Worm (Caenorhabditis elegans) whole organism, young adult: ENCODE measurements around the gene exc-6.

Experiments
- F10E7.11 ChIP-seq: sonication (generic microtip); optimal IDR thresholded peaks from 2 replicates; lab custom pipeline; 2017; ENCODE audit warnings: mild to moderate bottlenecking, missing genetic modification characterization, moderate library complexity, missing compliant biosample characterization
- F33H1.4 ChIP-seq: fragments of 200-800 bp; sonication (Bioruptor generic); IDR thresholded peaks from 2 replicates; pipeline ENCODE4 v1.3.6; 2022; ENCODE audit warnings: missing genetic modification reagents, missing genetic modification characterization, missing compliant biosample characterization
- F57A8.1 ChIP-seq: fragments of 200-800 bp; sonication (Bioruptor generic); optimal IDR thresholded peaks from 2 replicates; lab custom pipeline; 2018; ENCODE audit warnings: mild to moderate bottlenecking, missing genetic modification characterization, moderate library complexity, missing compliant biosample characterization
- T07F8.4 ChIP-seq: sonication (generic microtip); optimal IDR thresholded peaks from 2 replicates; lab custom pipeline; 2016; ENCODE audit warnings: mild to moderate bottlenecking, missing genetic modification characterization, moderate library complexity, missing compliant biosample characterization
- T26A5.8 ChIP-seq: sonication (generic microtip); optimal IDR thresholded peaks from 2 replicates; lab custom pipeline; 2016; ENCODE audit warnings: missing genetic modification characterization, missing compliant biosample characterization
- attf-5 ChIP-seq: fragments of 200-800 bp; sonication (Bioruptor generic); optimal IDR thresholded peaks from 2 replicates; lab custom pipeline; 2018; ENCODE audit warnings: mild to moderate bottlenecking, missing genetic modification characterization, missing compliant biosample characterization
- lin-35 ChIP-seq, 3 experiments: fragments of 150-350 bp in 2 of 3; sonication (generic microtip) in 1 of 3; optimal IDR thresholded peaks; 2 replicates each; lab custom pipeline; 2014 to 2018; ENCODE audit warnings: missing biosample characterization in 3 of 3, missing genetic modification characterization in 3 of 3, missing genetic modification reagents in 3 of 3
- lin-54 ChIP-seq: fragments of 200-800 bp; sonication (Bioruptor generic); optimal IDR thresholded peaks from 2 replicates; lab custom pipeline; 2018; ENCODE audit warnings: mild to moderate bottlenecking, missing genetic modification characterization, missing compliant biosample characterization
- pha-4 ChIP-seq: fragments of 150-350 bp; sonication (generic microtip); optimal IDR thresholded peaks from 2 replicates; lab custom pipeline; 2014; ENCODE audit warnings: missing biosample characterization, missing genetic modification reagents, missing genetic modification characterization
- unc-130 ChIP-seq: sonication (generic microtip); optimal IDR thresholded peaks from 2 replicates; lab custom pipeline; 2016; ENCODE audit warnings: missing genetic modification reagents, missing genetic modification characterization, missing compliant biosample characterization

- TF ChIP-seq lin-35 (GFP tag; optimal IDR thresholded peaks at IDR 0.05; lab: Kevin White, UChicago): no peak
- no peak for TF ChIP-seq F10E7.11 (tag; lab: Kevin White, UChicago)
- TF ChIP-seq T07F8.4 (tag; lab: Kevin White, UChicago): no peak
- no peak for TF ChIP-seq F57A8.1 (GFP tag; lab: Kevin White, UChicago)
- TF ChIP-seq attf-5: no peak
- TF ChIP-seq pha-4 (tag; lab: Kevin White, UChicago): no peak
- TF ChIP-seq unc-130 (GFP tag; lab: Kevin White, UChicago): no peak
- no peak for TF ChIP-seq lin-54 (GFP tag; lab: Kevin White, UChicago)
- TF ChIP-seq F33H1.4: no peak
- no peak for TF ChIP-seq T26A5.8 (tag; lab: Kevin White, UChicago)
Observed at ce11 chrIII:1102908-1103307, at the start of gene exc-6.
